Fruit fly (Drosophila melanogaster): ENCODE results near the gene gish.

gish gene

DNA sequence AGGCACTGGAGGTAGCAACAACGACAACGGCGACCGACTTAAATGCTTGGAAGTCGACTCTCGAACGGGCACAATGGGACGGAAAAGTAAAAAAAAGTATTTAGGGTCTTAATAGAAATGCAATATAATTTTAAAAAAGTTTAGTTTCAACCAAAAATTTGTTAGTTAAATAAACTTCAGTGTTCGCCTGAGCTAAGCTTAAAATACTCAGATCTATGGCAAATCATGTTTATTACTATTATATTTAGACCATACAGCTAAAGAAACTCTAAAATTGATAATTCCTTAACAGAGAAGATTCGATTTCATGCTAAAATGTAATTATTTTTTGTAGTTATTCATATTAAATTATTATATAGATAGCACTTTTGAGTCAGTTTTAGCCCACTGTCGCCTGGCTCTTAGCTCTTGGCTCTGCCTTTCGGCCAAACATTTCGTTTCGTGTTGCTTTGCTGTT lies 18.8 kb upstream of the gish start:
- TF ChIP-seq CG8632 (GFP tag; optimal IDR thresholded peaks at IDR 0.05) (peak; percentile 83), salr (GFP tag; optimal IDR thresholded peaks at IDR 0.05) (peak in 1 of 2 experiments; percentile 77), pdm3 (GFP tag; optimal IDR thresholded peaks at IDR 0.05) (peak; percentile 53), Ets21C (GFP tag; optimal IDR thresholded peaks at IDR 0.05) (peak; percentile 21), cyc (GFP tag; optimal IDR thresholded peaks at IDR 0.05) (peak; percentile 45), Met (GFP tag; optimal IDR thresholded peaks at IDR 0.05) (peak; percentile 84), vri (GFP tag; optimal IDR thresholded peaks at IDR 0.05) (no peak), CG16779 (tag; optimal IDR thresholded peaks at IDR 0.05) (peak; percentile 31), CG3032 (tag; optimal IDR thresholded peaks at IDR 0.05) (peak; percentile 77), fd85E (GFP tag; optimal IDR thresholded peaks at IDR 0.05) (no peak), Sox15 (GFP tag; optimal IDR thresholded peaks at IDR 0.05) (peak; percentile 71), CG11762 (GFP tag; optimal IDR thresholded peaks at IDR 0.05; ENCODE audit: insufficient read depth) (peak; percentile 70), CG9139 (GFP tag; optimal IDR thresholded peaks at IDR 0.05) (peak; percentile 21), CG11902 (GFP tag; optimal IDR thresholded peaks at IDR 0.05) (peak; percentile 65), Sox14 (GFP tag; optimal IDR thresholded peaks at IDR 0.05) (peak; percentile 48), lz (GFP tag; optimal IDR thresholded peaks at IDR 0.05) (peak; percentile 72), CG6276 (GFP tag; optimal IDR thresholded peaks at IDR 0.05) (peak; percentile 81), Lpt (GFP tag; optimal IDR thresholded peaks at IDR 0.05) (no peak), CG10631 (GFP tag; optimal IDR thresholded peaks at IDR 0.05) (peak; percentile 86), CG4318 (GFP tag; optimal IDR thresholded peaks at IDR 0.05) (peak; percentile 89), CG11294 (GFP tag; IDR thresholded peaks at IDR 0.05) (no peak), spab (GFP tag; optimal IDR thresholded peaks at IDR 0.05) (peak; percentile 77), CG31627 (GFP tag; optimal IDR thresholded peaks at IDR 0.05) (peak; percentile 55), CG7368 (GFP tag; optimal IDR thresholded peaks at IDR 0.05) (no peak), CG34406 (GFP tag; optimal IDR thresholded peaks at IDR 0.05) (peak; percentile 87), CG6808 (GFP tag; optimal IDR thresholded peaks at IDR 0.05) (peak; percentile 84), CG6163 (GFP tag; IDR thresholded peaks at IDR 0.05) (no peak), Hr4 (GFP tag; optimal IDR thresholded peaks at IDR 0.05) (peak; percentile 75), Sox102F (GFP tag; optimal IDR thresholded peaks at IDR 0.05) (peak; percentile 57), Blimp-1 (GFP tag; optimal IDR thresholded peaks at IDR 0.05) (peak; percentile 71), dsx (GFP tag; optimal IDR thresholded peaks at IDR 0.05; ENCODE audit: poor library complexity, severe bottlenecking) (peak; percentile 59), acj6 (GFP tag; optimal IDR thresholded peaks at IDR 0.05) (peak; percentile 82), eg (GFP tag; IDR thresholded peaks at IDR 0.05) (no peak), CG10669 (GFP tag; optimal IDR thresholded peaks at IDR 0.05) (peak; percentile 60), Eip78C (GFP tag) (peak; percentile 93), dac (GFP tag; optimal IDR thresholded peaks at IDR 0.05) (peak; percentile 42), achi (GFP tag; optimal IDR thresholded peaks at IDR 0.05) (peak; percentile 85), Hr38 (GFP tag; optimal IDR thresholded peaks at IDR 0.05) (no peak), CG6854 (GFP tag; optimal IDR thresholded peaks at IDR 0.05) (no peak), CG3919 (GFP tag; optimal IDR thresholded peaks at IDR 0.05) (peak; percentile 77), CG32006 (GFP tag; optimal IDR thresholded peaks at IDR 0.05) (peak; percentile 93), Eip93F (GFP tag; optimal IDR thresholded peaks at IDR 0.05) (peak; percentile 67), svp (GFP tag) (peak; percentile 86), fkh (GFP tag; optimal IDR thresholded peaks at IDR 0.05) (peak; percentile 0), CG8119 (GFP tag; IDR thresholded peaks at IDR 0.05) (no peak), net (GFP tag; optimal IDR thresholded peaks at IDR 0.05) (peak; percentile 74), Hr39 (GFP tag; optimal IDR thresholded peaks at IDR 0.05) (peak; percentile 55), ss (GFP tag; optimal IDR thresholded peaks at IDR 0.05) (peak in 1 of 2 experiments; percentile 62), fd59A (GFP tag; optimal IDR thresholded peaks at IDR 0.05) (peak; percentile 75), OdsH (GFP tag; optimal IDR thresholded peaks at IDR 0.05) (peak; percentile 81), CG8319 (GFP tag; optimal IDR thresholded peaks at IDR 0.05) (peak; percentile 48), Eip75B (GFP tag; optimal IDR thresholded peaks at IDR 0.05) (peak; percentile 50)
